Worm (Caenorhabditis elegans): Measurements from ENCODE around the gene ZK381.8.

ce11 chrIV:6978625-6979024 is 8.5 kb upstream of the ZK381.8 start:
- no peak for TF ChIP-seq unc-39 (tag; optimal IDR thresholded peaks at IDR 0.05)
- no peak for TF ChIP-seq ces-1 (GFP tag; optimal IDR thresholded peaks at IDR 0.05)
- TF ChIP-seq tag-97 (GFP tag; IDR thresholded peaks at IDR 0.05) = no peak
- TF ChIP-seq mep-1 (tag; optimal IDR thresholded peaks at IDR 0.05) = no peak
- no peak for TF ChIP-seq nhr-28 (tag; optimal IDR thresholded peaks at IDR 0.05)
- TF ChIP-seq nhr-25 (tag; optimal IDR thresholded peaks at IDR 0.05; ENCODE audit: borderline replicate concordance, insufficient read depth) = no peak
- no peak for TF ChIP-seq ceh-32 (tag; optimal IDR thresholded peaks at IDR 0.05; ENCODE audit: poor library complexity)
- TF ChIP-seq zfp-2 (tag; optimal IDR thresholded peaks at IDR 0.05) = no peak
- no peak for TF ChIP-seq mdt-29 (GFP tag; IDR thresholded peaks at IDR 0.05)
- TF ChIP-seq unc-62 (GFP tag; optimal IDR thresholded peaks at IDR 0.05 in 1 of 2) = no peak
- no peak for TF ChIP-seq unc-62 (tag; optimal IDR thresholded peaks at IDR 0.05)
- TF ChIP-seq lin-13 (GFP tag; optimal IDR thresholded peaks at IDR 0.05) = no peak
- no peak for TF ChIP-seq madf-5 (GFP tag; IDR thresholded peaks at IDR 0.05)
- no peak for TF ChIP-seq ztf-11 (tag; optimal IDR thresholded peaks at IDR 0.05)
- TF ChIP-seq lir-3 (tag; optimal IDR thresholded peaks at IDR 0.05) = no peak
